Worm (Caenorhabditis elegans) whole organism, mixed stage, embryonic: ENCODE measurements around the gene flp-1.

Experiments used
- cnd-1 ChIP-seq: fragments of 200-800 bp; sonication (Bioruptor generic); optimal IDR thresholded peaks from 2 replicates; lab custom pipeline; 2018; ENCODE audit warnings: mild to moderate bottlenecking, missing genetic modification characterization, missing compliant biosample characterization
- snpc-4 ChIP-seq: fragments of 150-350 bp; optimal IDR thresholded peaks from 2 replicates; lab custom pipeline; 2014; ENCODE audit warnings: missing biosample characterization, missing genetic modification characterization

DNA sequence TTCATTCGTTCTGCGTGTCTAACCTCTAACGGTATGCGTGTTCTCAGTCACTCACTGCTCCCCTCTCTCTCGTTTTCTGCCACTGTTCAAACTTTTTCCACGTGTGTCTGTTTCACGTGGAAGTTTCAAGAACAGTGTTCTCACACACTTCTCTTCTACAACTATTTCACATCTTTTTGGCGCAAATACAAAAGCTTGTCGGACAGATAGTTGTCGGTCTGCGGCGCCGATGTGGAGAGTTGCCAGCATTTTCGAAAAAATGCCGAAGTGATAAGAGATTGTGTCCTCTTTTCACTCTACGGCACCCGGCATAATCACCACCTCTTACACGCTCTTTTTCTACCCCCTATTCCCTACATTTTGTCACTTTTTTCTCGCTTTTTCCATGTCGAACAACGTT, 26.2 kb upstream of the flp-1 start:
- TF ChIP-seq snpc-4 (tag; lab: Kevin White, UChicago), result no peak
- no peak for TF ChIP-seq cnd-1
